Worm (Caenorhabditis elegans) whole organism, L1 larva: ENCODE measurements around the gene puf-11.

ENCODE experiments used
- C04F5.9 ChIP-seq: sonication (generic microtip); optimal IDR thresholded peaks from 2 replicates; lab custom pipeline; 2016; ENCODE audit warnings: missing genetic modification characterization, missing compliant biosample characterization
- Y116A8C.19 ChIP-seq: sonication (generic microtip); optimal IDR thresholded peaks from 2 replicates; lab custom pipeline; 2016; ENCODE audit warnings: missing compliant biosample characterization, missing genetic modification characterization, borderline replicate concordance
- alr-1 ChIP-seq: fragments of 200-800 bp; sonication (Bioruptor generic); optimal IDR thresholded peaks from 2 replicates; lab custom pipeline; 2018; ENCODE audit warnings: borderline replicate concordance, mild to moderate bottlenecking, missing genetic modification characterization, missing compliant biosample characterization
- ama-1 ChIP-seq: fragments of 150-350 bp; optimal IDR thresholded peaks from 2 replicates; lab custom pipeline; 2014
- ceh-63 ChIP-seq: fragments of 200-800 bp; sonication (Bioruptor generic); optimal IDR thresholded peaks from 2 replicates; lab custom pipeline; 2018; ENCODE audit warnings: mild to moderate bottlenecking, missing genetic modification characterization, missing compliant biosample characterization
- ceh-82 ChIP-seq, 3 experiments: fragments of 150-350 bp in 1 of 3; sonication (generic microtip) in 2 of 3; optimal IDR thresholded peaks; 2 replicates each; lab custom pipeline; 2014 to 2017; ENCODE audit warnings: missing biosample characterization in 3 of 3, missing genetic modification characterization in 3 of 3
- ceh-88 ChIP-seq: fragments of 200-800 bp; sonication (Bioruptor generic); IDR thresholded peaks from 2 replicates; pipeline ENCODE4 v1.3.6; 2022; ENCODE audit warnings: missing genetic modification characterization, missing compliant biosample characterization
- ceh-90 ChIP-seq: sonication (generic microtip); optimal IDR thresholded peaks from 2 replicates; lab custom pipeline; 2016; ENCODE audit warnings: missing genetic modification characterization, missing compliant biosample characterization
- ces-1 ChIP-seq: fragments of 150-350 bp; optimal IDR thresholded peaks from 2 replicates; lab custom pipeline; 2014; ENCODE audit warnings: missing biosample characterization, missing genetic modification reagents, missing genetic modification characterization
- dpl-1 ChIP-seq, 3 experiments: fragments of 150-350 bp in 2 of 3; sonication (generic microtip) in 1 of 3; optimal IDR thresholded peaks; 2 replicates each; lab custom pipeline; 2014 to 2017; ENCODE audit warnings: missing biosample characterization in 3 of 3, missing genetic modification characterization in 3 of 3, missing genetic modification reagents in 3 of 3
- efl-1 ChIP-seq, 4 experiments: fragments of 150-350 bp; optimal IDR thresholded peaks in 3 of 4; peaks in 1 of 4; 1 replicate in 1 of 4; 2 replicates in 3 of 4; lab custom pipeline; 2014; ENCODE audit warnings: missing biosample characterization in 2 of 4, missing genetic modification characterization in 2 of 4, missing genetic modification reagents in 2 of 4
- efl-3 ChIP-seq: fragments of 200-800 bp; sonication (Bioruptor generic); optimal IDR thresholded peaks from 2 replicates; lab custom pipeline; 2018; ENCODE audit warnings: mild to moderate bottlenecking, missing genetic modification characterization, missing compliant biosample characterization
- elt-2 ChIP-seq: sonication (generic microtip); optimal IDR thresholded peaks from 2 replicates; lab custom pipeline; 2016; ENCODE audit warnings: missing genetic modification characterization, mild to moderate bottlenecking, inconsistent platforms, missing compliant biosample characterization, missing genetic modification reagents
- elt-3 ChIP-seq, 6 experiments: fragments of 150-350 bp in 1 of 6; sonication (generic microtip); optimal IDR thresholded peaks; 2 replicates each; lab custom pipeline; 2017 to 2018; ENCODE audit warnings: missing biosample characterization in 6 of 6, missing genetic modification characterization in 6 of 6, inconsistent platforms in 1 of 6
- fkh-4 ChIP-seq: sonication (generic microtip); optimal IDR thresholded peaks from 2 replicates; lab custom pipeline; 2016; ENCODE audit warnings: missing compliant biosample characterization, missing genetic modification characterization, borderline replicate concordance
- fos-1 ChIP-seq: fragments of 150-350 bp; optimal IDR thresholded peaks from 2 replicates; lab custom pipeline; 2014; ENCODE audit warnings: missing biosample characterization, missing genetic modification characterization
- hlh-4 ChIP-seq: sonication (generic microtip); optimal IDR thresholded peaks from 2 replicates; lab custom pipeline; 2016; ENCODE audit warnings: mild to moderate bottlenecking, missing genetic modification characterization, missing compliant biosample characterization
- irx-1 ChIP-seq: sonication (generic microtip); optimal IDR thresholded peaks from 2 replicates; lab custom pipeline; 2016; ENCODE audit warnings: missing genetic modification characterization, missing compliant biosample characterization
- isw-1 ChIP-seq: fragments of 200-800 bp; sonication (Bioruptor generic); IDR thresholded peaks from 2 replicates; pipeline ENCODE4 v1.3.6; 2022; ENCODE audit warnings: missing genetic modification characterization, missing compliant biosample characterization
- lin-13 ChIP-seq: fragments of 150-350 bp; optimal IDR thresholded peaks from 2 replicates; lab custom pipeline; 2014; ENCODE audit warnings: missing biosample characterization, missing genetic modification reagents, missing genetic modification characterization
- lin-14 ChIP-seq: fragments of 200-800 bp; sonication (Bioruptor generic); optimal IDR thresholded peaks from 2 replicates; lab custom pipeline; 2018; ENCODE audit warnings: mild to moderate bottlenecking, missing genetic modification characterization, moderate library complexity, missing compliant biosample characterization
- lin-35 ChIP-seq, 2 experiments: fragments of 150-350 bp; optimal IDR thresholded peaks; 2 replicates each; lab custom pipeline; 2014; ENCODE audit warnings: missing biosample characterization in 2 of 2, missing genetic modification characterization in 2 of 2, missing genetic modification reagents in 2 of 2
- lin-39 ChIP-seq: fragments of 150-350 bp; optimal IDR thresholded peaks from 2 replicates; lab custom pipeline; 2014; ENCODE audit warnings: missing biosample characterization, missing genetic modification reagents, missing genetic modification characterization
- lsy-2 ChIP-seq, 2 experiments: fragments of 150-350 bp; optimal IDR thresholded peaks; 2 replicates each; lab custom pipeline; 2014; ENCODE audit warnings: missing biosample characterization in 2 of 2, missing genetic modification characterization in 2 of 2
- nhr-12 ChIP-seq: sonication (generic microtip); optimal IDR thresholded peaks from 2 replicates; lab custom pipeline; 2017; ENCODE audit warnings: missing biosample characterization, missing genetic modification characterization
- nhr-19 ChIP-seq: fragments of 200-800 bp; sonication (Bioruptor generic); conservative IDR thresholded peaks from 2 replicates; pipeline ENCODE4 v1.3.6; 2022; ENCODE audit warnings: missing genetic modification characterization, missing compliant biosample characterization
- nhr-20 ChIP-seq: sonication (generic microtip); optimal IDR thresholded peaks from 2 replicates; lab custom pipeline; 2016; ENCODE audit warnings: mild to moderate bottlenecking, missing genetic modification characterization, missing compliant biosample characterization
- nhr-237 ChIP-seq: fragments of 150-350 bp; optimal IDR thresholded peaks from 2 replicates; lab custom pipeline; 2014; ENCODE audit warnings: missing biosample characterization, missing genetic modification characterization
- nhr-28 ChIP-seq: fragments of 150-350 bp; optimal IDR thresholded peaks from 2 replicates; lab custom pipeline; 2014; ENCODE audit warnings: missing biosample characterization, missing genetic modification characterization
- nhr-47 ChIP-seq: sonication (generic microtip); optimal IDR thresholded peaks from 2 replicates; lab custom pipeline; 2016; ENCODE audit warnings: mild to moderate bottlenecking, missing genetic modification characterization, moderate library complexity, missing compliant biosample characterization
- nhr-76 ChIP-seq: sonication (generic microtip); optimal IDR thresholded peaks from 2 replicates; lab custom pipeline; 2017; ENCODE audit warnings: missing biosample characterization, missing genetic modification characterization
- nhr-77 ChIP-seq: fragments of 150-350 bp; optimal IDR thresholded peaks from 2 replicates; lab custom pipeline; 2014; ENCODE audit warnings: missing biosample characterization, missing genetic modification characterization
- nhr-90 ChIP-seq: sonication (generic microtip); optimal IDR thresholded peaks from 2 replicates; lab custom pipeline; 2016; ENCODE audit warnings: mild to moderate bottlenecking, missing genetic modification characterization, missing compliant biosample characterization; ENCODE audit not compliant: poor library complexity
- pag-3 ChIP-seq: sonication (generic microtip); optimal IDR thresholded peaks from 2 replicates; lab custom pipeline; 2017; ENCODE audit warnings: missing genetic modification characterization, mild to moderate bottlenecking, missing compliant biosample characterization, antibody characterized with exemption, borderline replicate concordance; ENCODE audit not compliant: insufficient read depth
- pax-3 ChIP-seq: fragments of 200-800 bp; sonication (Bioruptor generic); optimal IDR thresholded peaks from 2 replicates; lab custom pipeline; 2018; ENCODE audit warnings: mild to moderate bottlenecking, missing genetic modification characterization, moderate library complexity, missing compliant biosample characterization
- pqm-1 ChIP-seq: sonication (generic microtip); optimal IDR thresholded peaks from 3 replicates; lab custom pipeline; 2017; ENCODE audit warnings: missing biosample characterization, missing genetic modification characterization
- rnt-1 ChIP-seq: sonication (generic microtip); optimal IDR thresholded peaks from 2 replicates; lab custom pipeline; 2016; ENCODE audit warnings: mild to moderate bottlenecking, missing genetic modification characterization, moderate library complexity, missing compliant biosample characterization
- snu-23 ChIP-seq: sonication (generic microtip); optimal IDR thresholded peaks from 2 replicates; lab custom pipeline; 2016; ENCODE audit warnings: missing genetic modification characterization, missing compliant biosample characterization
- sup-37 ChIP-seq: fragments of 200-800 bp; sonication (Bioruptor generic); optimal IDR thresholded peaks from 2 replicates; lab custom pipeline; 2018; ENCODE audit warnings: mild to moderate bottlenecking, missing genetic modification characterization, missing compliant biosample characterization
- unc-30 ChIP-seq: sonication (generic microtip); optimal IDR thresholded peaks from 2 replicates; lab custom pipeline; 2017; ENCODE audit warnings: missing biosample characterization, missing genetic modification characterization
- unc-98 ChIP-seq: fragments of 200-800 bp; sonication (Bioruptor generic); IDR thresholded peaks from 2 replicates; pipeline ENCODE4 v1.3.6; 2022; ENCODE audit warnings: missing genetic modification characterization, missing compliant biosample characterization
- vab-15 ChIP-seq: sonication (generic microtip); optimal IDR thresholded peaks from 2 replicates; lab custom pipeline; 2017; ENCODE audit warnings: missing genotype, mild to moderate bottlenecking, missing genetic modification characterization, missing compliant biosample characterization

The puf-11 gene

ce11 chrIV:6421183-6421635, at the start of gene puf-11:
puf-11 (plus strand) TSS chrIV:6421585.
- TF ChIP-seq elt-2 (tag; lab: Kevin White, UChicago) (no peak), nhr-20 (tag; lab: Kevin White, UChicago) (no peak)

- TF ChIP-seq ceh-90 (tag; lab: Kevin White, UChicago), result no peak
- no peak for TF ChIP-seq ceh-88 (GFP tag; lab: Robert Waterston, UW)
- TF ChIP-seq sup-37 (GFP tag; lab: Kevin White, UChicago), result no peak
- TF ChIP-seq fos-1 (tag; lab: Kevin White, UChicago), result no peak
- TF ChIP-seq lin-39 (tag; lab: Kevin White, UChicago), result no peak
- TF ChIP-seq ceh-82 (tag; optimal IDR thresholded peaks at IDR 0.05; lab: Kevin White, UChicago), result no peak
- no peak for TF ChIP-seq fkh-4 (tag; lab: Kevin White, UChicago)
- TF ChIP-seq elt-3 (tag; optimal IDR thresholded peaks at IDR 0.05; lab: Kevin White, UChicago), result no peak
- no peak for TF ChIP-seq pqm-1 (tag; lab: Kevin White, UChicago)
- no peak for TF ChIP-seq nhr-28 (tag; lab: Kevin White, UChicago)
- no peak for TF ChIP-seq nhr-90 (tag; lab: Kevin White, UChicago)
- no peak for TF ChIP-seq ceh-63 (GFP tag; lab: Kevin White, UChicago)
- no peak for TF ChIP-seq ces-1 (GFP tag; lab: Kevin White, UChicago)
- TF ChIP-seq C04F5.9, result no peak
- no peak for TF ChIP-seq lin-13
- TF ChIP-seq rnt-1 (tag; lab: Kevin White, UChicago), result no peak
- TF ChIP-seq nhr-77 (tag; lab: Kevin White, UChicago), result no peak
- TF ChIP-seq ama-1 (lab: Kevin White, UChicago), result no peak
Measured at ce11 chrIV:6372267-6372666, 49.1 kb upstream of the puf-11 start.

- TF ChIP-seq unc-30, result no peak
- TF ChIP-seq dpl-1 (GFP tag; optimal IDR thresholded peaks at IDR 0.05; lab: Kevin White, UChicago), result no peak
- TF ChIP-seq lin-14, result no peak
- TF ChIP-seq alr-1 (tag; lab: Kevin White, UChicago), result no peak
- TF ChIP-seq hlh-4 (tag; lab: Kevin White, UChicago), result no peak
- TF ChIP-seq snu-23 (GFP tag; lab: Kevin White, UChicago), result no peak
- TF ChIP-seq nhr-76 (tag; lab: Kevin White, UChicago), result no peak
- no peak for TF ChIP-seq elt-2 (tag; lab: Kevin White, UChicago)
- no peak for TF ChIP-seq rnt-1 (tag; lab: Kevin White, UChicago)
- TF ChIP-seq Y116A8C.19 (tag; lab: Kevin White, UChicago), result no peak
- no peak for TF ChIP-seq pqm-1 (tag; lab: Kevin White, UChicago)
Measured at ce11 chrIV:6372993-6373392, 48.4 kb upstream of the puf-11 start, which contains the start of gene smg-3. smg-3 (minus strand) TSS chrIV:6373093.

- TF ChIP-seq vab-15 (tag; lab: Kevin White, UChicago) (no peak), efl-1 (optimal IDR thresholded peaks at IDR 0.05; lab: Kevin White, UChicago) (no peak), efl-1 (GFP tag; optimal IDR thresholded peaks at IDR 0.05 in 1 of 2; lab: Kevin White, UChicago) (peak in 1 of 2 experiments; percentile 8), dpl-1 (GFP tag; optimal IDR thresholded peaks at IDR 0.05; lab: Kevin White, UChicago) (no peak)
Measured at ce11 chrIV:6373721-6374120, 47.7 kb upstream of the puf-11 start.

ce11 chrIV:6376473-6377115, 44.8 kb upstream of the puf-11 start, which contains the start of the genes hrpf-2 and bli-6:
hrpf-2 (minus strand) TSS chrIV:6376523.
bli-6 (plus strand) TSS chrIV:6377065.
- no peak for TF ChIP-seq unc-98 (GFP tag; lab: Robert Waterston, UW)
- peak; percentile 58 for TF ChIP-seq nhr-77 (tag; lab: Kevin White, UChicago)
- no peak for TF ChIP-seq efl-3
- peak; percentile 85 for TF ChIP-seq nhr-47
- TF ChIP-seq nhr-237 (tag; lab: Kevin White, UChicago), result no peak
- TF ChIP-seq nhr-76 (tag; lab: Kevin White, UChicago), result no peak
- TF ChIP-seq lin-35 (GFP tag; optimal IDR thresholded peaks at IDR 0.05; lab: Kevin White, UChicago), result peak; percentile 85 to 91
- peak; percentile 79 to 87 (median 86) for TF ChIP-seq dpl-1 (GFP tag; optimal IDR thresholded peaks at IDR 0.05; lab: Kevin White, UChicago)
- peak; percentile 83 to 91 for TF ChIP-seq lsy-2 (tag; optimal IDR thresholded peaks at IDR 0.05; lab: Kevin White, UChicago)
- peak; percentile 78 for TF ChIP-seq nhr-20 (tag; lab: Kevin White, UChicago)
- TF ChIP-seq irx-1 (tag; lab: Kevin White, UChicago), result peak; percentile 55
- TF ChIP-seq nhr-19 (GFP tag; lab: Robert Waterston, UW), result peak; percentile 72
- TF ChIP-seq nhr-28 (tag; lab: Kevin White, UChicago), result no peak
- no peak for TF ChIP-seq nhr-12 (tag; lab: Kevin White, UChicago)
- TF ChIP-seq pag-3 (tag; lab: Kevin White, UChicago), result no peak
- no peak for TF ChIP-seq pax-3 (tag; lab: Kevin White, UChicago)
- no peak for TF ChIP-seq fkh-4 (tag; lab: Kevin White, UChicago)
- TF ChIP-seq isw-1 (GFP tag; lab: Robert Waterston, UW), result peak; percentile 61
